Fruit fly (Drosophila melanogaster) whole organism: ENCODE data around the gene CG7766.

Experiments
- EcR ChIP-seq, 2 experiments: fragments of >200 bp; optimal IDR thresholded peaks; 2 replicates each; lab custom pipeline; 2017; ENCODE audit warnings: missing biosample characterization in 2 of 2, missing genetic modification characterization in 2 of 2, missing genetic modification reagents in 2 of 2
- psq ChIP-seq: fragments of >200 bp; optimal IDR thresholded peaks from 2 replicates; lab custom pipeline; 2017
- usp ChIP-seq: fragments of >200 bp; optimal IDR thresholded peaks from 2 replicates; lab custom pipeline; 2017; ENCODE audit warnings: missing biosample characterization, missing genetic modification characterization, mixed read lengths

DNA sequence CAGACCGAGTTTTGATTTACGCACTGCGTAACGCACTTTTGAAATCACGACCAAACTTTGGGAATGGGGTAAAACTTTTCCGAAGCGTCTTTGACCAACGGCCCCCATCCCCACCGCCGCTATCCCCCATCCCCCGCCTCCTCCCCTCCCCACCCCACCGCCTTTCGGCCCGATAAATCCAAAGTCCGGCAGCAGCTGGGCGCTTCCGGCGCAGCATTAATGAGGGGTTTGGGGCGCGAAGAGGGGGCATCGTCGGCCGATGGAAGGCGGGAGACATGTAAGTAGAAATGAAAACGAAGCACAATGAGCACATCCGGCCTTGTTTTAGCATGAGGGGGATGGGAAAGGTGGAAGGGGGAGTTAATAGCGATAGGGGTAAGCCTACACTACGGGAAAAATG lies 35.6 kb upstream of the CG7766 start:
- TF ChIP-seq psq (lab: Kevin White, UChicago) (no peak), EcR (GFP tag; optimal IDR thresholded peaks at IDR 0.05; lab: Kevin White, UChicago) (no peak), usp (GFP tag; lab: Kevin White, UChicago) (no peak)
